Fruit fly (Drosophila melanogaster) whole organism, embryonic: ENCODE measurements around the gene NFAT.

Experiments
- BEAF-32 ChIP-seq: fragments of 200-800 bp; sonication (Bioruptor generic); optimal IDR thresholded peaks from 3 replicates; lab custom pipeline; 2017; ENCODE audit warnings: missing biosample characterization, missing genetic modification characterization, mild to moderate bottlenecking, moderate library complexity, missing genetic modification reagents
- CG10209 ChIP-seq: fragments of 200-800 bp; sonication (Bioruptor generic); optimal IDR thresholded peaks from 3 replicates; lab custom pipeline; 2017; ENCODE audit warnings: missing biosample characterization, mild to moderate bottlenecking, missing genetic modification characterization, missing genetic modification reagents
- CG10431 ChIP-seq: fragments of 200-800 bp; sonication (Bioruptor generic); optimal IDR thresholded peaks from 3 replicates; lab custom pipeline; 2018; ENCODE audit warnings: missing biosample characterization, mild to moderate bottlenecking, missing genetic modification characterization
- CG10462 ChIP-seq: fragments of 200-800 bp; sonication (Bioruptor generic); optimal IDR thresholded peaks from 2 replicates; lab custom pipeline; 2016; ENCODE audit warnings: missing biosample characterization, missing genetic modification characterization
- CG10654 ChIP-seq: fragments of 200-800 bp; sonication (Bioruptor generic); optimal IDR thresholded peaks from 2 replicates; lab custom pipeline; 2016; ENCODE audit warnings: missing biosample characterization, missing genetic modification characterization
- CG11504 ChIP-seq: fragments of 200-800 bp; sonication (Bioruptor generic); optimal IDR thresholded peaks from 3 replicates; lab custom pipeline; 2019; ENCODE audit warnings: missing biosample characterization, mild to moderate bottlenecking, missing genetic modification characterization, moderate library complexity
- CG11723 ChIP-seq: fragments of 200-800 bp; sonication (Bioruptor generic); optimal IDR thresholded peaks from 2 replicates; lab custom pipeline; 2017; ENCODE audit warnings: missing biosample characterization, mild to moderate bottlenecking, missing genetic modification characterization
- CG12104 ChIP-seq: fragments of 200-800 bp; sonication (Bioruptor generic); optimal IDR thresholded peaks from 3 replicates; lab custom pipeline; 2016; ENCODE audit warnings: missing biosample characterization, missing genetic modification characterization
- CG12391 ChIP-seq: fragments of 200-800 bp; sonication (Bioruptor generic); optimal IDR thresholded peaks from 3 replicates; lab custom pipeline; 2018; ENCODE audit warnings: missing biosample characterization, mild to moderate bottlenecking, missing genetic modification characterization, moderate library complexity
- CG13287 ChIP-seq: fragments of 200-800 bp; sonication (Bioruptor generic); IDR thresholded peaks from 2 replicates; pipeline ENCODE4 v1.3.6; 2022; ENCODE audit warnings: missing biosample characterization, missing genetic modification characterization; ENCODE audit not compliant: partially characterized antibody
- CG14014 ChIP-seq: fragments of 200-800 bp; sonication (Bioruptor generic); IDR thresholded peaks from 2 replicates; pipeline ENCODE4 v1.3.6; 2022; ENCODE audit warnings: missing biosample characterization, missing genetic modification characterization
- CG15696 ChIP-seq: fragments of 200-800 bp; sonication (Bioruptor generic); optimal IDR thresholded peaks from 2 replicates; lab custom pipeline; 2019; ENCODE audit warnings: missing biosample characterization, mild to moderate bottlenecking, missing genetic modification characterization, moderate library complexity
- CG17612 ChIP-seq: fragments of 200-800 bp; sonication (Bioruptor generic); IDR thresholded peaks from 2 replicates; pipeline ENCODE4 v1.3.6; 2022; ENCODE audit warnings: missing biosample characterization, missing genetic modification characterization
- CG31441 ChIP-seq: fragments of 200-800 bp; sonication (Bioruptor generic); IDR thresholded peaks from 2 replicates; pipeline ENCODE4 v1.3.6; 2022; ENCODE audit warnings: missing biosample characterization, missing genetic modification characterization
- CG33213 ChIP-seq: fragments of 200-800 bp; sonication (Bioruptor generic); optimal IDR thresholded peaks from 3 replicates; lab custom pipeline; 2016; ENCODE audit warnings: missing biosample characterization, missing genetic modification characterization
- CG7987 ChIP-seq: fragments of 200-800 bp; sonication (Bioruptor generic); optimal IDR thresholded peaks from 2 replicates; lab custom pipeline; 2018; ENCODE audit warnings: missing biosample characterization, mild to moderate bottlenecking, missing genetic modification characterization, moderate library complexity
- CG8924 ChIP-seq: fragments of 200-800 bp; optimal IDR thresholded peaks from 3 replicates; lab custom pipeline; 2019; ENCODE audit warnings: missing biosample characterization, mild to moderate bottlenecking, missing genetic modification characterization, moderate library complexity
- CG9797 ChIP-seq: fragments of 200-800 bp; sonication (Bioruptor generic); optimal IDR thresholded peaks from 3 replicates; lab custom pipeline; 2018; ENCODE audit warnings: missing biosample characterization, mild to moderate bottlenecking, missing genetic modification characterization
- CG9932 ChIP-seq: fragments of 200-800 bp; sonication (Bioruptor generic); IDR thresholded peaks from 2 replicates; pipeline ENCODE4 v1.3.6; 2022; ENCODE audit warnings: missing biosample characterization, missing genetic modification characterization
- Dp ChIP-seq: fragments of 200-800 bp; sonication (Bioruptor generic); optimal IDR thresholded peaks from 2 replicates; lab custom pipeline; 2018; ENCODE audit warnings: missing biosample characterization, mild to moderate bottlenecking, missing genetic modification characterization, moderate library complexity
- E2f2 ChIP-seq: fragments of 200-800 bp; sonication (Bioruptor generic); IDR thresholded peaks from 2 replicates; pipeline ENCODE4 v1.3.6; 2022; ENCODE audit warnings: missing biosample characterization, missing genetic modification characterization
- GATAe ChIP-seq: fragments of 200-800 bp; sonication (Bioruptor generic); conservative IDR thresholded peaks from 2 replicates; pipeline ENCODE4 v1.3.6; 2022; ENCODE audit warnings: missing biosample characterization, missing genetic modification characterization
- MBD-R2 ChIP-seq: fragments of 200-800 bp; sonication (Bioruptor generic); IDR thresholded peaks from 2 replicates; pipeline ENCODE4 v1.3.6; 2022; ENCODE audit warnings: missing biosample characterization, missing genetic modification characterization
- Meics ChIP-seq: fragments of 200-800 bp; sonication (Bioruptor generic); optimal IDR thresholded peaks from 2 replicates; lab custom pipeline; 2017; ENCODE audit warnings: missing biosample characterization, mild to moderate bottlenecking, missing genetic modification characterization
- Mes4 ChIP-seq: fragments of 200-800 bp; sonication (Bioruptor generic); optimal IDR thresholded peaks from 2 replicates; lab custom pipeline; 2016; ENCODE audit warnings: missing biosample characterization, missing genetic modification characterization
- NfI ChIP-seq: fragments of 200-800 bp; sonication (Bioruptor generic); optimal IDR thresholded peaks from 3 replicates; lab custom pipeline; 2018; ENCODE audit warnings: missing biosample characterization, mild to moderate bottlenecking, missing genetic modification characterization, moderate library complexity
- Ptx1 ChIP-seq: fragments of 200-800 bp; sonication (Bioruptor generic); IDR thresholded peaks from 2 replicates; pipeline ENCODE4 v1.3.6; 2022; ENCODE audit warnings: missing biosample characterization, missing genetic modification characterization
- amos ChIP-seq: fragments of 200-800 bp; sonication (Bioruptor generic); IDR thresholded peaks from 2 replicates; pipeline ENCODE4 v1.3.6; 2022; ENCODE audit warnings: missing biosample characterization, missing genetic modification characterization; ENCODE audit not compliant: partially characterized antibody
- croc ChIP-seq: fragments of 200-800 bp; sonication (Bioruptor generic); conservative IDR thresholded peaks from 3 replicates; pipeline ENCODE4 v1.3.6; 2022; ENCODE audit warnings: missing biosample characterization, missing genetic modification characterization
- crp ChIP-seq, 2 experiments: fragments of 200-800 bp; sonication (Bioruptor generic); optimal IDR thresholded peaks; 2 replicates in 1 of 2; 3 replicates in 1 of 2; lab custom pipeline; 2017; ENCODE audit warnings: missing biosample characterization in 2 of 2, missing genetic modification characterization in 2 of 2, mild to moderate bottlenecking in 1 of 2, moderate library complexity in 1 of 2
- dm ChIP-seq: fragments of 200-800 bp; sonication (Bioruptor generic); optimal IDR thresholded peaks from 3 replicates; lab custom pipeline; 2016; ENCODE audit warnings: missing biosample characterization, missing genetic modification characterization
- en ChIP-seq: fragments of 200-800 bp; sonication (Bioruptor generic); optimal IDR thresholded peaks from 2 replicates; lab custom pipeline; 2016; ENCODE audit warnings: missing biosample characterization, missing genetic modification characterization
- fd102C ChIP-seq: fragments of 200-800 bp; sonication (Bioruptor generic); optimal IDR thresholded peaks from 2 replicates; lab custom pipeline; 2018; ENCODE audit warnings: missing biosample characterization, mild to moderate bottlenecking, missing genetic modification characterization, moderate library complexity
- fd64A ChIP-seq: fragments of 200-800 bp; sonication (Bioruptor generic); optimal IDR thresholded peaks from 3 replicates; lab custom pipeline; 2018; ENCODE audit warnings: missing biosample characterization, mild to moderate bottlenecking, missing genetic modification characterization
- gfzf ChIP-seq: fragments of 200-800 bp; sonication (Bioruptor generic); optimal IDR thresholded peaks from 2 replicates; lab custom pipeline; 2016; ENCODE audit warnings: missing biosample characterization, mild to moderate bottlenecking, missing genetic modification characterization, moderate library complexity
- kah ChIP-seq: fragments of 200-800 bp; sonication (Bioruptor generic); optimal IDR thresholded peaks from 2 replicates; lab custom pipeline; 2018; ENCODE audit warnings: missing biosample characterization, mild to moderate bottlenecking, missing genetic modification characterization
- lmd ChIP-seq: fragments of 200-800 bp; sonication (Bioruptor generic); IDR thresholded peaks from 2 replicates; pipeline ENCODE4 v1.3.6; 2022; ENCODE audit warnings: missing biosample characterization, missing genetic modification characterization
- lov ChIP-seq, 2 experiments: fragments of 200-800 bp in 1 of 2; fragments of >200 bp in 1 of 2; sonication (Bioruptor generic) in 1 of 2; IDR thresholded peaks in 1 of 2; optimal IDR thresholded peaks in 1 of 2; 2 replicates in 1 of 2; 3 replicates in 1 of 2; pipeline versions ENCODE4 v1.3.6 to Lab custom; 2017 to 2022; ENCODE audit warnings: missing biosample characterization in 1 of 2, missing genetic modification characterization in 1 of 2
- pum ChIP-seq: fragments of 200-800 bp; sonication (Bioruptor generic); optimal IDR thresholded peaks from 2 replicates; lab custom pipeline; 2016; ENCODE audit warnings: missing biosample characterization, missing genetic modification characterization
- pzg ChIP-seq: fragments of 200-800 bp; sonication (Bioruptor generic); optimal IDR thresholded peaks from 3 replicates; lab custom pipeline; 2018; ENCODE audit warnings: missing biosample characterization, mild to moderate bottlenecking, missing genetic modification characterization, moderate library complexity
- sd ChIP-seq: fragments of 200-800 bp; sonication (Bioruptor generic); optimal IDR thresholded peaks from 3 replicates; lab custom pipeline; 2018; ENCODE audit warnings: missing biosample characterization, mild to moderate bottlenecking, missing genetic modification characterization, moderate library complexity
- sna ChIP-seq: fragments of 200-800 bp; sonication (Bioruptor generic); IDR thresholded peaks from 2 replicates; pipeline ENCODE4 v1.3.6; 2022; ENCODE audit warnings: missing biosample characterization, missing genetic modification characterization; ENCODE audit not compliant: partially characterized antibody
- stc ChIP-seq: fragments of 200-800 bp; sonication (Bioruptor generic); IDR thresholded peaks from 2 replicates; pipeline ENCODE4 v1.3.6; 2022; ENCODE audit warnings: missing biosample characterization, missing genetic modification characterization
- sug ChIP-seq: fragments of 200-800 bp; optimal IDR thresholded peaks from 2 replicates; lab custom pipeline; 2019; ENCODE audit warnings: missing biosample characterization, mild to moderate bottlenecking, missing genetic modification characterization, moderate library complexity
- trem ChIP-seq: fragments of 200-800 bp; optimal IDR thresholded peaks from 3 replicates; lab custom pipeline; 2019; ENCODE audit warnings: missing biosample characterization, mild to moderate bottlenecking, missing genetic modification characterization, moderate library complexity
- trh ChIP-seq: fragments of 200-800 bp; sonication (Bioruptor generic); optimal IDR thresholded peaks from 2 replicates; lab custom pipeline; 2016; ENCODE audit warnings: missing biosample characterization, missing genetic modification characterization
- ttk ChIP-seq: fragments of 200-800 bp; sonication (Bioruptor generic); IDR thresholded peaks from 2 replicates; pipeline ENCODE4 v2.1.2; 2022; ENCODE audit warnings: missing biosample characterization, missing genetic modification characterization
- unc-4 ChIP-seq: fragments of 200-800 bp; sonication (Bioruptor generic); IDR thresholded peaks from 2 replicates; pipeline ENCODE4 v1.3.6; 2022; ENCODE audit warnings: missing biosample characterization, missing genetic modification characterization; ENCODE audit not compliant: partially characterized antibody
- wek ChIP-seq: fragments of 200-800 bp; sonication (Bioruptor generic); optimal IDR thresholded peaks from 3 replicates; lab custom pipeline; 2018; ENCODE audit warnings: missing biosample characterization, mild to moderate bottlenecking, missing genetic modification characterization, moderate library complexity

NFAT gene

dm6 chrX:13651170-13651569 is 26.6 kb downstream of the NFAT start:
- TF ChIP-seq sug (peak; percentile 53), CG10654 (GFP tag; lab: Kevin White, UChicago) (no peak), CG10431 (GFP tag; lab: Kevin White, UChicago) (no peak), CG14014 (GFP tag; lab: Robert Waterston, UW) (no peak)

dm6 chrX:13667656-13668055 is 43.1 kb downstream of the NFAT start, which contains the start of the genes DNAlig4 and CG11164:
Gene DNAlig4 (minus strand): TSS chrX:13667811.
Gene CG11164 (plus strand): TSS chrX:13668014.
- TF ChIP-seq unc-4 (GFP tag; lab: Robert Waterston, UW) (peak; percentile 23; the same call in 1 of the 2 replicates), MBD-R2 (GFP tag; lab: Robert Waterston, UW) (peak; percentile 32; the same call in 1 of the 2 replicates), CG31441 (GFP tag; lab: Robert Waterston, UW) (no peak), CG10462 (no peak), trem (tag; lab: Kevin White, UChicago) (peak; percentile 19), pzg (GFP tag; lab: Kevin White, UChicago) (peak; percentile 42), Mes4 (GFP tag; lab: Kevin White, UChicago) (no peak), ttk (GFP tag; lab: Robert Waterston, UW) (no peak), trh (GFP tag; lab: Kevin White, UChicago) (no peak), sna (GFP tag; lab: Robert Waterston, UW) (no peak), stc (no peak), CG9932 (GFP tag; lab: Robert Waterston, UW) (no peak), en (GFP tag; lab: Kevin White, UChicago) (no peak), CG15696 (tag; lab: Kevin White, UChicago) (no peak), CG10209 (GFP tag; lab: Kevin White, UChicago) (no peak), CG7987 (GFP tag; lab: Kevin White, UChicago) (no peak), CG17612 (GFP tag; lab: Robert Waterston, UW) (no peak), gfzf (GFP tag; lab: Kevin White, UChicago) (peak; percentile 61), CG12104 (GFP tag; lab: Kevin White, UChicago) (no peak), CG11723 (GFP tag; lab: Kevin White, UChicago) (no peak), CG12391 (tag; lab: Kevin White, UChicago) (no peak), CG9797 (peak; percentile 33), Meics (no peak), pum (no peak), BEAF-32 (GFP tag; lab: Kevin White, UChicago) (peak; percentile 33), CG8924 (tag; lab: Kevin White, UChicago) (no peak), Ptx1 (GFP tag; lab: Robert Waterston, UW) (no peak), sd (tag; lab: Kevin White, UChicago) (no peak), croc (GFP tag; lab: Robert Waterston, UW) (no peak), crp (GFP tag; optimal IDR thresholded peaks at IDR 0.05; lab: Kevin White, UChicago) (peak in 1 of 2 experiments; percentile 76), fd102C (GFP tag; lab: Kevin White, UChicago) (no peak), CG33213 (GFP tag; lab: Kevin White, UChicago) (no peak), E2f2 (GFP tag; lab: Robert Waterston, UW) (peak; percentile 64), NfI (GFP tag; lab: Kevin White, UChicago) (no peak), dm (GFP tag; lab: Kevin White, UChicago) (no peak), fd64A (GFP tag; lab: Kevin White, UChicago) (no peak), Dp (GFP tag; lab: Kevin White, UChicago) (peak; percentile 56), CG11504 (tag; lab: Kevin White, UChicago) (no peak), lov (optimal IDR thresholded peaks at IDR 0.05; lab: Kevin White, UChicago) (no peak), lov (GFP tag; IDR thresholded peaks at IDR 0.05; lab: Robert Waterston, UW) (no peak), CG13287 (GFP tag; lab: Robert Waterston, UW) (peak; percentile 45), wek (GFP tag; lab: Kevin White, UChicago) (no peak), lmd (GFP tag; lab: Robert Waterston, UW) (no peak), GATAe (no peak), kah (no peak), amos (no peak)
